Fruit fly (Drosophila melanogaster): ENCODE data around the gene CG45072.

Gene CG45072

DNA sequence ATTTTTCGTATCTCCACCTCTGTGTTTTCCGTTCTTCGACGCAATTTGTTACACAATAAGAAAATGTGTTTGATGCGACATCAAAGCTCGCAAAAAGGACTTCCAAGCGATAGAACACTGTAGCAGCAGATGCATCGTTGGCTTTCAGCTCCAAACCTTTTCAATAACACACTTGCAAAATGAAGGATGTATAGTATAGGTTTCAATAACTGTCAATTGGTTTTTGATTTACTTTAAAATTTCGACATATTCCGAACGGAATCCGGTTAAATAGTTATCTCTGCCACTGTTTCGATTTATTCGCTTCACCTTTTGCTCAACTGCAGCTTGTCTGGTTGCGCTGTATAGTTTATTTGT, 22.1 kb downstream of the CG45072 start:
- TF ChIP-seq CG11902 (GFP tag; optimal IDR thresholded peaks at IDR 0.05) (peak; percentile 1), CG1621 (tag; optimal IDR thresholded peaks at IDR 0.05) (no peak), acj6 (GFP tag; optimal IDR thresholded peaks at IDR 0.05) (peak; percentile 37), Lpt (GFP tag; optimal IDR thresholded peaks at IDR 0.05) (no peak), CG4318 (GFP tag; optimal IDR thresholded peaks at IDR 0.05) (no peak), OdsH (GFP tag; optimal IDR thresholded peaks at IDR 0.05) (peak; percentile 32), cyc (GFP tag; optimal IDR thresholded peaks at IDR 0.05) (no peak), fd59A (GFP tag; optimal IDR thresholded peaks at IDR 0.05) (peak; percentile 50), CG31627 (GFP tag; optimal IDR thresholded peaks at IDR 0.05) (peak; percentile 40), Hr38 (GFP tag; optimal IDR thresholded peaks at IDR 0.05) (no peak), fkh (GFP tag; optimal IDR thresholded peaks at IDR 0.05) (no peak), vri (GFP tag; optimal IDR thresholded peaks at IDR 0.05) (no peak), net (GFP tag; optimal IDR thresholded peaks at IDR 0.05) (peak; percentile 9), CG32006 (GFP tag; optimal IDR thresholded peaks at IDR 0.05) (peak; percentile 13), CG6276 (GFP tag; optimal IDR thresholded peaks at IDR 0.05) (no peak), Smox (GFP tag; optimal IDR thresholded peaks at IDR 0.05) (peak; percentile 44), fd85E (GFP tag; optimal IDR thresholded peaks at IDR 0.05) (no peak), CG34406 (GFP tag; optimal IDR thresholded peaks at IDR 0.05) (peak; percentile 4), pdm3 (GFP tag; optimal IDR thresholded peaks at IDR 0.05) (peak; percentile 27), lz (GFP tag; optimal IDR thresholded peaks at IDR 0.05) (peak; percentile 40), CG16779 (tag; optimal IDR thresholded peaks at IDR 0.05) (no peak), CG6854 (GFP tag; optimal IDR thresholded peaks at IDR 0.05) (no peak), spab (GFP tag; optimal IDR thresholded peaks at IDR 0.05) (peak; percentile 42), CG8319 (GFP tag; optimal IDR thresholded peaks at IDR 0.05) (no peak), svp (GFP tag) (no peak), CG11762 (GFP tag; optimal IDR thresholded peaks at IDR 0.05; ENCODE audit: insufficient read depth) (no peak), Gug (GFP tag; IDR thresholded peaks at IDR 0.05) (no peak), CG10631 (GFP tag; optimal IDR thresholded peaks at IDR 0.05) (peak; percentile 50), CG7368 (GFP tag; optimal IDR thresholded peaks at IDR 0.05) (no peak), esn (GFP tag; optimal IDR thresholded peaks at IDR 0.05) (peak; percentile 49), Eip78C (GFP tag) (peak; percentile 76), CG11294 (GFP tag; IDR thresholded peaks at IDR 0.05) (0 out of 2 replicates have a peak, but pooled peaks have one; percentile 6), CG3919 (GFP tag; optimal IDR thresholded peaks at IDR 0.05) (peak; percentile 41), CG8119 (GFP tag; IDR thresholded peaks at IDR 0.05) (no peak), CG10669 (GFP tag; optimal IDR thresholded peaks at IDR 0.05) (peak; percentile 50), CG15336 (GFP tag; IDR thresholded peaks at IDR 0.05) (no peak), CG8632 (GFP tag; optimal IDR thresholded peaks at IDR 0.05) (peak; percentile 46), eg (GFP tag; IDR thresholded peaks at IDR 0.05) (0 out of 3 replicates have a peak, but pooled peaks have one; percentile 52), Ets96B (tag; optimal IDR thresholded peaks at IDR 0.05) (peak; percentile 46), Blimp-1 (GFP tag; optimal IDR thresholded peaks at IDR 0.05) (no peak), CG6808 (GFP tag; optimal IDR thresholded peaks at IDR 0.05) (peak; percentile 54), Sox14 (GFP tag; optimal IDR thresholded peaks at IDR 0.05) (peak; percentile 38), Eip75B (GFP tag; optimal IDR thresholded peaks at IDR 0.05) (peak; percentile 31), CG6163 (GFP tag; IDR thresholded peaks at IDR 0.05) (no peak; the same call in 2 of the 3 replicates), Eip93F (GFP tag; optimal IDR thresholded peaks at IDR 0.05) (no peak), CG3032 (tag; optimal IDR thresholded peaks at IDR 0.05) (peak; percentile 54), Sox15 (GFP tag; optimal IDR thresholded peaks at IDR 0.05) (peak; percentile 11), ss (GFP tag; optimal IDR thresholded peaks at IDR 0.05) (peak in 1 of 2 experiments; percentile 19), Ets21C (GFP tag; optimal IDR thresholded peaks at IDR 0.05) (no peak), Sox102F (GFP tag; optimal IDR thresholded peaks at IDR 0.05) (peak; percentile 44), CG9139 (GFP tag; optimal IDR thresholded peaks at IDR 0.05) (no peak), Hr39 (GFP tag; optimal IDR thresholded peaks at IDR 0.05) (peak; percentile 44), topi (GFP tag; optimal IDR thresholded peaks at IDR 0.05) (peak; percentile 41)

Data from whole organism, prepupa.